Worm (Caenorhabditis elegans): ENCODE results near the gene T19C3.6.

T19C3.6 gene

ce11 chrIII:640198-640803 is 9.0 kb upstream of the T19C3.6 start, which contains the start of the genes tag-266 and tag-267 (continued):
- TF ChIP-seq sox-4 (tag; optimal IDR thresholded peaks at IDR 0.05) (peak; percentile 31), T23F11.4 (GFP tag; optimal IDR thresholded peaks at IDR 0.05) (peak; percentile 2), hlh-15 (tag; optimal IDR thresholded peaks at IDR 0.05) (peak; percentile 87), ceh-19 (GFP tag; optimal IDR thresholded peaks at IDR 0.05) (peak; percentile 56), ceh-31 (tag; optimal IDR thresholded peaks at IDR 0.05) (peak; percentile 95), hlh-30 (tag; optimal IDR thresholded peaks at IDR 0.05; ENCODE audit: insufficient read depth) (no peak), nhr-11 (tag; optimal IDR thresholded peaks at IDR 0.05) (no peak), eyg-1 (tag; optimal IDR thresholded peaks at IDR 0.05) (peak; percentile 61), Y22D7AL.16 (tag; optimal IDR thresholded peaks at IDR 0.05) (peak; percentile 51), ttx-3 (tag; optimal IDR thresholded peaks at IDR 0.05) (peak; percentile 58), ceh-18 (tag; optimal IDR thresholded peaks at IDR 0.05) (peak; percentile 59), pax-1 (tag; optimal IDR thresholded peaks at IDR 0.05) (no peak), ceh-30 (tag; optimal IDR thresholded peaks at IDR 0.05) (no peak), K09A11.1 (tag; optimal IDR thresholded peaks at IDR 0.05; ENCODE audit: insufficient read depth) (no peak), ceh-22 (tag; optimal IDR thresholded peaks at IDR 0.05) (no peak), ceh-34 (tag; optimal IDR thresholded peaks at IDR 0.05) (peak; percentile 69), tbx-7 (tag; optimal IDR thresholded peaks at IDR 0.05) (peak; percentile 87), syd-9 (tag; optimal IDR thresholded peaks at IDR 0.05) (no peak), gmeb-2 (tag; optimal IDR thresholded peaks at IDR 0.05) (peak; percentile 37), unc-86 (tag; optimal IDR thresholded peaks at IDR 0.05) (peak; percentile 89), ztf-16 (tag; optimal IDR thresholded peaks at IDR 0.05) (peak; percentile 78), pqm-1 (tag; optimal IDR thresholded peaks at IDR 0.05) (peak; percentile 95), pros-1 (tag; optimal IDR thresholded peaks at IDR 0.05) (no peak), ceh-24 (tag; optimal IDR thresholded peaks at IDR 0.05) (peak; percentile 42), odd-2 (tag; optimal IDR thresholded peaks at IDR 0.05) (no peak), ceh-48 (tag; optimal IDR thresholded peaks at IDR 0.05) (peak; percentile 98), fkh-10 (GFP tag; optimal IDR thresholded peaks at IDR 0.05) (no peak)

ce11 chrIII:638319-638718 is 7.0 kb upstream of the T19C3.6 start, which contains the start of gene sbds-1:
Gene sbds-1 (minus strand): TSS chrIII:638419.
- TF ChIP-seq gmeb-2 (tag; optimal IDR thresholded peaks at IDR 0.05) (no peak), hlh-30 (tag; optimal IDR thresholded peaks at IDR 0.05; ENCODE audit: insufficient read depth) (no peak), hlh-13 (GFP tag; optimal IDR thresholded peaks at IDR 0.05) (no peak), hlh-8 (tag; optimal IDR thresholded peaks at IDR 0.05) (no peak), elt-2 (tag; optimal IDR thresholded peaks at IDR 0.05) (no peak), K02D7.2 (tag; optimal IDR thresholded peaks at IDR 0.05) (no peak), fkh-6 (tag; optimal IDR thresholded peaks at IDR 0.05) (no peak), pat-9 (tag; optimal IDR thresholded peaks at IDR 0.05) (no peak), nfya-1 (tag; optimal IDR thresholded peaks at IDR 0.05) (no peak), T23F11.4 (GFP tag; optimal IDR thresholded peaks at IDR 0.05) (no peak), pax-1 (tag; optimal IDR thresholded peaks at IDR 0.05) (no peak), nhr-11 (tag; optimal IDR thresholded peaks at IDR 0.05) (no peak), nhr-232 (tag; optimal IDR thresholded peaks at IDR 0.05) (no peak)

- no peak for TF ChIP-seq ahr-1 (tag; optimal IDR thresholded peaks at IDR 0.05)
- TF ChIP-seq pat-9 (tag; optimal IDR thresholded peaks at IDR 0.05) = no peak
- no peak for TF ChIP-seq gmeb-2 (tag; optimal IDR thresholded peaks at IDR 0.05)
- TF ChIP-seq fax-1 (tag; optimal IDR thresholded peaks at IDR 0.05) = no peak
- TF ChIP-seq syd-9 (tag; optimal IDR thresholded peaks at IDR 0.05) = no peak
- no peak for TF ChIP-seq C08G9.2 (tag; optimal IDR thresholded peaks at IDR 0.05)
- no peak for TF ChIP-seq dve-1 (tag; optimal IDR thresholded peaks at IDR 0.05)
- no peak for TF ChIP-seq tbx-2 (tag; optimal IDR thresholded peaks at IDR 0.05)
- no peak for TF ChIP-seq pax-1 (tag; optimal IDR thresholded peaks at IDR 0.05)
- TF ChIP-seq ceh-48 (tag; optimal IDR thresholded peaks at IDR 0.05) = no peak
- no peak for TF ChIP-seq unc-55 (GFP tag; optimal IDR thresholded peaks at IDR 0.05)
- TF ChIP-seq ama-1 (optimal IDR thresholded peaks at IDR 0.05) = no peak
- no peak for TF ChIP-seq ceh-19 (GFP tag; optimal IDR thresholded peaks at IDR 0.05)
- TF ChIP-seq unc-3 (GFP tag; conservative IDR thresholded peaks at IDR 0.05) = no peak
- no peak for TF ChIP-seq unc-3 (tag; optimal IDR thresholded peaks at IDR 0.05)
- TF ChIP-seq rnt-1 (tag; optimal IDR thresholded peaks at IDR 0.05) = no peak
- no peak for TF ChIP-seq ceh-30 (tag; optimal IDR thresholded peaks at IDR 0.05)
- no peak for TF ChIP-seq fkh-10 (GFP tag; optimal IDR thresholded peaks at IDR 0.05)
- no peak for TF ChIP-seq F13H6.1 (tag; optimal IDR thresholded peaks at IDR 0.05)
- TF ChIP-seq ttx-3 (tag; optimal IDR thresholded peaks at IDR 0.05) = no peak
These were observed 4.7 kb upstream of the T19C3.6 start, which contains the start of gene T19C3.7 for ce11 chrIII:636067-636466. Gene T19C3.7 (minus strand): TSS chrIII:636167.
